Worm (Caenorhabditis elegans) whole organism, L2 larva: ENCODE data around the gene C01G12.5.

Experiments
- C34F6.9 ChIP-seq: fragments of 150-350 bp; optimal IDR thresholded peaks from 2 replicates; lab custom pipeline; 2014; ENCODE audit warnings: missing biosample characterization, missing genetic modification characterization
- F13H6.1 ChIP-seq: sonication (generic microtip); optimal IDR thresholded peaks from 2 replicates; lab custom pipeline; 2016; ENCODE audit warnings: missing genetic modification characterization, missing compliant biosample characterization
- R02D3.7 ChIP-seq: fragments of 150-350 bp; optimal IDR thresholded peaks from 2 replicates; lab custom pipeline; 2014; ENCODE audit warnings: missing biosample characterization, missing genetic modification characterization
- Y55F3AM.14 ChIP-seq: fragments of 200-800 bp; sonication (Bioruptor generic); optimal IDR thresholded peaks from 2 replicates; lab custom pipeline; 2018; ENCODE audit warnings: mild to moderate bottlenecking, missing genetic modification characterization, missing compliant biosample characterization
- ZK546.5 ChIP-seq: sonication (generic microtip); optimal IDR thresholded peaks from 2 replicates; lab custom pipeline; 2017; ENCODE audit warnings: missing biosample characterization, missing genetic modification characterization
- alr-1 ChIP-seq: fragments of 150-350 bp; optimal IDR thresholded peaks from 2 replicates; lab custom pipeline; 2014; ENCODE audit warnings: missing biosample characterization, missing genetic modification characterization
- aly-2 ChIP-seq: fragments of 150-350 bp; optimal IDR thresholded peaks from 2 replicates; lab custom pipeline; 2014; ENCODE audit warnings: missing biosample characterization, missing genetic modification characterization
- ama-1 ChIP-seq: fragments of 150-350 bp; optimal IDR thresholded peaks from 2 replicates; lab custom pipeline; 2018; ENCODE audit warnings: inconsistent platforms
- blmp-1 ChIP-seq: sonication (generic microtip); optimal IDR thresholded peaks from 2 replicates; lab custom pipeline; 2017; ENCODE audit warnings: missing genetic modification characterization, mild to moderate bottlenecking, missing compliant biosample characterization, antibody characterized with exemption, moderate library complexity; ENCODE audit not compliant: insufficient read depth
- ceh-16 ChIP-seq: fragments of 150-350 bp; optimal IDR thresholded peaks from 2 replicates; lab custom pipeline; 2014; ENCODE audit warnings: missing biosample characterization, missing genetic modification characterization
- ceh-82 ChIP-seq: fragments of 150-350 bp; optimal IDR thresholded peaks from 2 replicates; lab custom pipeline; 2014; ENCODE audit warnings: missing biosample characterization, missing genetic modification characterization
- crh-2 ChIP-seq: sonication (generic microtip); optimal IDR thresholded peaks from 2 replicates; lab custom pipeline; 2017; ENCODE audit warnings: missing biosample characterization, missing genetic modification characterization
- dmd-4 ChIP-seq: sonication (generic microtip); optimal IDR thresholded peaks from 2 replicates; lab custom pipeline; 2017; ENCODE audit warnings: missing biosample characterization, missing genetic modification characterization
- egl-27 ChIP-seq: sonication (generic microtip); optimal IDR thresholded peaks from 3 replicates; lab custom pipeline; 2017; ENCODE audit warnings: missing biosample characterization, missing genetic modification reagents, missing genetic modification characterization
- elt-1 ChIP-seq: fragments of 150-350 bp; optimal IDR thresholded peaks from 2 replicates; lab custom pipeline; 2014; ENCODE audit warnings: missing biosample characterization, missing genetic modification characterization
- elt-3 ChIP-seq: sonication (generic microtip); optimal IDR thresholded peaks from 2 replicates; lab custom pipeline; 2017; ENCODE audit warnings: missing biosample characterization, missing genetic modification characterization
- fos-1 ChIP-seq: fragments of 150-350 bp; optimal IDR thresholded peaks from 2 replicates; lab custom pipeline; 2014; ENCODE audit warnings: missing biosample characterization, missing genetic modification characterization
- gmeb-1 ChIP-seq: fragments of 150-350 bp; optimal IDR thresholded peaks from 2 replicates; lab custom pipeline; 2014; ENCODE audit warnings: missing biosample characterization, missing genetic modification characterization
- lin-11 ChIP-seq: fragments of 150-350 bp; sonication (generic microtip); optimal IDR thresholded peaks from 2 replicates; lab custom pipeline; 2014; ENCODE audit warnings: missing biosample characterization, missing genetic modification characterization, inconsistent platforms, mixed read lengths
- lin-39 ChIP-seq: fragments of 150-350 bp; optimal IDR thresholded peaks from 2 replicates; lab custom pipeline; 2014; ENCODE audit warnings: missing biosample characterization, missing genetic modification reagents, missing genetic modification characterization
- lsy-2 ChIP-seq, 2 experiments: fragments of 150-350 bp in 1 of 2; sonication (generic microtip) in 1 of 2; optimal IDR thresholded peaks; 2 replicates each; lab custom pipeline; 2014 to 2017; ENCODE audit warnings: missing biosample characterization in 2 of 2, missing genetic modification characterization in 2 of 2
- mab-5 ChIP-seq: fragments of 150-350 bp; optimal IDR thresholded peaks from 2 replicates; lab custom pipeline; 2014; ENCODE audit warnings: missing biosample characterization, missing genetic modification characterization
- mdl-1 ChIP-seq, 2 experiments: fragments of 150-350 bp in 1 of 2; sonication (generic microtip) in 1 of 2; optimal IDR thresholded peaks; 2 replicates each; lab custom pipeline; 2017; ENCODE audit warnings: missing biosample characterization in 2 of 2, missing genetic modification characterization in 2 of 2
- nhr-11 ChIP-seq: fragments of 150-350 bp; optimal IDR thresholded peaks from 2 replicates; lab custom pipeline; 2014; ENCODE audit warnings: missing biosample characterization, missing genetic modification characterization
- nhr-12 ChIP-seq: fragments of 150-350 bp; optimal IDR thresholded peaks from 2 replicates; lab custom pipeline; 2014; ENCODE audit warnings: missing biosample characterization, missing genetic modification characterization
- nhr-129 ChIP-seq: fragments of 150-350 bp; optimal IDR thresholded peaks from 2 replicates; lab custom pipeline; 2014; ENCODE audit warnings: missing biosample characterization, missing genetic modification characterization
- nhr-23 ChIP-seq: fragments of 150-350 bp; optimal IDR thresholded peaks from 2 replicates; lab custom pipeline; 2014; ENCODE audit warnings: missing biosample characterization, missing genetic modification reagents, missing genetic modification characterization
- nhr-237 ChIP-seq: fragments of 150-350 bp; optimal IDR thresholded peaks from 2 replicates; lab custom pipeline; 2014; ENCODE audit warnings: missing biosample characterization, missing genetic modification characterization
- nhr-25 ChIP-seq: fragments of 150-350 bp; sonication (generic microtip); optimal IDR thresholded peaks from 3 replicates; lab custom pipeline; 2014; ENCODE audit warnings: missing biosample characterization, missing genetic modification characterization
- nhr-6 ChIP-seq: fragments of 150-350 bp; optimal IDR thresholded peaks from 2 replicates; lab custom pipeline; 2014; ENCODE audit warnings: missing biosample characterization, missing genetic modification characterization
- nhr-77 ChIP-seq: fragments of 150-350 bp; optimal IDR thresholded peaks from 2 replicates; lab custom pipeline; 2014; ENCODE audit warnings: missing biosample characterization, missing genetic modification characterization
- peb-1 ChIP-seq: fragments of 150-350 bp; optimal IDR thresholded peaks from 2 replicates; lab custom pipeline; 2014; ENCODE audit warnings: missing biosample characterization, missing genetic modification characterization
- sem-4 ChIP-seq: fragments of 150-350 bp; optimal IDR thresholded peaks from 2 replicates; lab custom pipeline; 2014; ENCODE audit warnings: missing biosample characterization, missing genetic modification reagents, missing genetic modification characterization
- skn-1 ChIP-seq: sonication (generic microtip); optimal IDR thresholded peaks from 2 replicates; lab custom pipeline; 2017; ENCODE audit warnings: missing biosample characterization, missing genetic modification characterization
- sma-3 ChIP-seq: sonication (generic microtip); optimal IDR thresholded peaks from 2 replicates; lab custom pipeline; 2016; ENCODE audit warnings: missing genetic modification reagents, missing genetic modification characterization, missing compliant biosample characterization
- sma-9 ChIP-seq, 2 experiments: fragments of 150-350 bp in 1 of 2; sonication (generic microtip) in 1 of 2; optimal IDR thresholded peaks; 2 replicates each; lab custom pipeline; 2014 to 2016; ENCODE audit warnings: missing genetic modification characterization in 2 of 2, mild to moderate bottlenecking in 1 of 2, missing biosample characterization in 1 of 2, missing compliant biosample characterization in 1 of 2, missing genetic modification reagents in 1 of 2, moderate library complexity in 1 of 2
- snpc-4 ChIP-seq: fragments of 150-350 bp; optimal IDR thresholded peaks from 2 replicates; lab custom pipeline; 2014; ENCODE audit warnings: missing biosample characterization, missing genetic modification characterization
- unc-39 ChIP-seq: fragments of 150-350 bp; optimal IDR thresholded peaks from 2 replicates; lab custom pipeline; 2014; ENCODE audit warnings: missing biosample characterization, missing genetic modification characterization
- unc-55 ChIP-seq: fragments of 150-350 bp; sonication (generic microtip); optimal IDR thresholded peaks from 3 replicates; lab custom pipeline; 2014; ENCODE audit warnings: missing biosample characterization, missing genetic modification reagents, missing genetic modification characterization
- unc-62 ChIP-seq: fragments of 150-350 bp; optimal IDR thresholded peaks from 2 replicates; lab custom pipeline; 2014; ENCODE audit warnings: missing biosample characterization, missing genetic modification reagents, missing genetic modification characterization
- ztf-1 ChIP-seq: fragments of 200-800 bp; sonication (Bioruptor generic); conservative IDR thresholded peaks from 2 replicates; pipeline ENCODE4 v1.3.6; 2022; ENCODE audit warnings: missing genetic modification characterization, missing compliant biosample characterization
- ztf-4 ChIP-seq: fragments of 150-350 bp; optimal IDR thresholded peaks from 2 replicates; lab custom pipeline; 2014; ENCODE audit warnings: missing biosample characterization, missing genetic modification characterization

Gene C01G12.5

DNA sequence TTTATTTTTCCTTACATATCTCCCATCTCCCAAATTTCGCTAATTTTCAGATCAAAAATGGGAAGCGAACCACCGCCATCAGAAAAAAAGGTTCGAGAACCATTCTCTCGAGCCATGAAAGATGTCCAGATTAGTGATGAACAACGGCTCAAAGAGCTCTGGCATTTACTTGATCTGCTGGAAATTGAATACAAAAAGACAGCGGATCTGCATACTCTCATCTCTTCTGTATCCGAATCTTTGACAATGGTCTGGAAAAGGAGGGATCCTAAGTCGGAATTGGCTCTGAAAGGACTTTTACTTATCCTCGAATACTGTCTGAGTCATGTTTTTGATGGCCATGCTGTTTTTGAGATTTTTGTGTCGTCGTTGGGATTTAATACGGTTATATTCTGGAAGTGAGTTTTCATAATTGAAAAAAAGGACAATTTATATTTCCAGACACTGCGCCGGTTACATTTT lies 13.6 kb upstream of the C01G12.5 start, which contains the start of gene tps-2:
TSS of gene tps-2 (plus strand) at position 51 of the 462 bp plus-strand sequence.
- no peak for TF ChIP-seq elt-3 (tag; lab: Kevin White, UChicago)
- peak; percentile 60 for TF ChIP-seq ama-1
- TF ChIP-seq unc-39 (tag; lab: Kevin White, UChicago), result no peak

ce11 chrII:14599933-14600630 lies 12.8 kb upstream of the C01G12.5 start:
- TF ChIP-seq Y55F3AM.14, result no peak
- TF ChIP-seq crh-2 (tag; lab: Kevin White, UChicago), result peak; percentile 31
- peak; percentile 44 for TF ChIP-seq fos-1
- TF ChIP-seq nhr-25 (tag; lab: Kevin White, UChicago), result peak; percentile 27
- no peak for TF ChIP-seq nhr-11 (tag; lab: Kevin White, UChicago)
- TF ChIP-seq nhr-129 (tag; lab: Kevin White, UChicago), result peak; percentile 36
- peak; percentile 68 for TF ChIP-seq sma-9 (GFP tag; optimal IDR thresholded peaks at IDR 0.05; lab: Kevin White, UChicago)
- no peak for TF ChIP-seq sma-9 (tag; optimal IDR thresholded peaks at IDR 0.05; lab: Kevin White, UChicago)
- no peak for TF ChIP-seq ceh-16 (tag; lab: Kevin White, UChicago)
- peak; percentile 15 for TF ChIP-seq sma-3 (GFP tag; lab: Kevin White, UChicago)
- peak in 1 of 2 experiments; percentile 11 for TF ChIP-seq lsy-2 (tag; optimal IDR thresholded peaks at IDR 0.05; lab: Kevin White, UChicago)
- TF ChIP-seq blmp-1, result peak; percentile 26

DNA sequence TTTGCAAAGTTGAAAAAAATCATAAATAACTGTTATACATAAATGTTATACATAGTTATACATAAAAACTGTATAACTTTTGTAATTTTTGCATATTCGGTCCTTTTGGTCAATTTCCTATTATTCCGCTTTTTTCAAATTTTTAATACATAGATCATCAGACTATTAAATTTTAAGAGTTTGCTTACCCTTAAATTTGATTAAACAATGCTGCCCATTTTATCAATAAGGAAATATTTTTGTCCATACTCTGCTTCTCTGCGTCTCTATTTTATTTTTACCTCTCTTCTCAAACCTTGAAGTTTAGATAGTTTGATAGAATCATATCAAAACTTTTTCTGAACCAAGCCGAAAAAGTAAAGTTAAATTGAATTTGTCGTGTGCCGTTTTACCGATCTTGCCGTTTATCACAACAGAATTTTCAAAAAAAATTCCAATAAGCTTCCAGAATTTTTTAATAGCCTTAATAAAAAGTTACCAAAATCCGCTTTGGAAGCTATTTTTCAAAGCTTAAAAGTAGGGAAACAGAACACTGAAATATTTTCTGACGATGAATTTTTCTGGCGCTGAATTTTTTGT lies 12.1 kb upstream of the C01G12.5 start:
- TF ChIP-seq lin-39 (tag; lab: Kevin White, UChicago) (no peak), elt-3 (tag; lab: Kevin White, UChicago) (no peak), mab-5 (no peak), snpc-4 (no peak), skn-1 (tag; lab: Kevin White, UChicago) (no peak), aly-2 (tag; lab: Kevin White, UChicago) (no peak), nhr-129 (tag; lab: Kevin White, UChicago) (no peak), peb-1 (tag; lab: Kevin White, UChicago) (no peak), nhr-23 (tag; lab: Kevin White, UChicago) (no peak), egl-27 (tag; lab: Kevin White, UChicago) (no peak), sma-9 (GFP tag; optimal IDR thresholded peaks at IDR 0.05; lab: Kevin White, UChicago) (no peak), sma-9 (tag; optimal IDR thresholded peaks at IDR 0.05; lab: Kevin White, UChicago) (no peak), F13H6.1 (tag; lab: Kevin White, UChicago) (no peak), sma-3 (GFP tag; lab: Kevin White, UChicago) (no peak), unc-55 (GFP tag; lab: Kevin White, UChicago) (no peak), lsy-2 (tag; optimal IDR thresholded peaks at IDR 0.05; lab: Kevin White, UChicago) (no peak), ama-1 (no peak), C34F6.9 (no peak), ceh-16 (tag; lab: Kevin White, UChicago) (no peak), crh-2 (tag; lab: Kevin White, UChicago) (no peak), dmd-4 (tag; lab: Kevin White, UChicago) (no peak)

DNA sequence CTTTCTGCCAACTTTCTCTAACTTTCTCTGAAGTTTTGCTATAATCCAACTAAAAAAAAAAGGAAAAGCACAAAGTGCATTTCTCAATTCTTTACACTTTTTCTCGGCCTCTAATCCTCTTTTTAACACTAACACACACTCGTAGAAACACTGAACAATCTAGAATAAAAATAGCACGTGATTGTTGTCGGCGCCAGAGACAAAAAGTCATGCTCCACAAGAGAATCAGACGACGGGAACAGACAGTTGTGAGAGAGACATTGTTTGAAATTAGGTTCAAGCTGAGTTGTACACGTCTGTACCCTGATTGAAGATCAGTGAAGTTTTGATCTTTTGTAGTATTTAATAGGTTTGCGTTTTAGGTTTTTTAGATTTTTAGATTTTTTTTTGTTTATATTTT lies 11.1 kb upstream of the C01G12.5 start:
- TF ChIP-seq ZK546.5 (tag; lab: Kevin White, UChicago) (no peak), F13H6.1 (tag; lab: Kevin White, UChicago) (peak; percentile 76), ztf-1 (GFP tag; lab: Robert Waterston, UW) (no peak), ceh-82 (tag; lab: Kevin White, UChicago) (no peak), crh-2 (tag; lab: Kevin White, UChicago) (peak; percentile 81), sma-9 (GFP tag; optimal IDR thresholded peaks at IDR 0.05; lab: Kevin White, UChicago) (peak; percentile 89), sma-9 (tag; optimal IDR thresholded peaks at IDR 0.05; lab: Kevin White, UChicago) (no peak), nhr-12 (tag; lab: Kevin White, UChicago) (no peak), dmd-4 (tag; lab: Kevin White, UChicago) (no peak), elt-1 (no peak), lin-11 (no peak), sma-3 (GFP tag; lab: Kevin White, UChicago) (peak; percentile 64), C34F6.9 (peak; percentile 78), nhr-77 (tag; lab: Kevin White, UChicago) (no peak), gmeb-1 (tag; lab: Kevin White, UChicago) (peak; percentile 49), mdl-1 (tag; optimal IDR thresholded peaks at IDR 0.05; lab: Kevin White, UChicago) (peak in 1 of 2 experiments; percentile 63), aly-2 (tag; lab: Kevin White, UChicago) (no peak), nhr-237 (tag; lab: Kevin White, UChicago) (no peak), skn-1 (tag; lab: Kevin White, UChicago) (no peak), nhr-129 (tag; lab: Kevin White, UChicago) (peak; percentile 91), unc-62 (GFP tag; lab: Kevin White, UChicago) (no peak), unc-55 (GFP tag; lab: Kevin White, UChicago) (no peak), mab-5 (peak; percentile 20), R02D3.7 (no peak), ztf-4 (peak; percentile 68), ceh-16 (tag; lab: Kevin White, UChicago) (no peak), ama-1 (peak; percentile 34), elt-3 (tag; lab: Kevin White, UChicago) (no peak), blmp-1 (no peak), nhr-6 (tag; lab: Kevin White, UChicago) (peak; percentile 45), alr-1 (tag; lab: Kevin White, UChicago) (no peak), sem-4 (tag; lab: Kevin White, UChicago) (no peak)
